Fruit fly (Drosophila melanogaster) whole organism, embryonic: ENCODE data around the gene PNKP.

Experiments used
- ATbp ChIP-seq: fragments of 200-800 bp; sonication (Bioruptor generic); optimal IDR thresholded peaks from 2 replicates; lab custom pipeline; 2017; ENCODE audit warnings: missing biosample characterization, mild to moderate bottlenecking, missing genetic modification characterization, missing genetic modification reagents
- Blimp-1 ChIP-seq: fragments of 200-800 bp; sonication (Bioruptor generic); optimal IDR thresholded peaks from 3 replicates; lab custom pipeline; 2018; ENCODE audit warnings: missing biosample characterization, missing genetic modification characterization, mild to moderate bottlenecking, moderate library complexity, missing genetic modification reagents
- CG10654 ChIP-seq: fragments of 200-800 bp; sonication (Bioruptor generic); optimal IDR thresholded peaks from 2 replicates; lab custom pipeline; 2016; ENCODE audit warnings: missing biosample characterization, missing genetic modification characterization
- CG11723 ChIP-seq: fragments of 200-800 bp; sonication (Bioruptor generic); optimal IDR thresholded peaks from 2 replicates; lab custom pipeline; 2017; ENCODE audit warnings: missing biosample characterization, mild to moderate bottlenecking, missing genetic modification characterization
- CG12104 ChIP-seq: fragments of 200-800 bp; sonication (Bioruptor generic); optimal IDR thresholded peaks from 3 replicates; lab custom pipeline; 2016; ENCODE audit warnings: missing biosample characterization, missing genetic modification characterization
- CG15696 ChIP-seq: fragments of 200-800 bp; sonication (Bioruptor generic); optimal IDR thresholded peaks from 2 replicates; lab custom pipeline; 2019; ENCODE audit warnings: missing biosample characterization, mild to moderate bottlenecking, missing genetic modification characterization, moderate library complexity
- CG1602 ChIP-seq: fragments of 200-800 bp; sonication (Bioruptor generic); optimal IDR thresholded peaks from 3 replicates; lab custom pipeline; 2016; ENCODE audit warnings: missing biosample characterization, missing genetic modification characterization
- CG33213 ChIP-seq: fragments of 200-800 bp; sonication (Bioruptor generic); optimal IDR thresholded peaks from 3 replicates; lab custom pipeline; 2016; ENCODE audit warnings: missing biosample characterization, missing genetic modification characterization
- CG6791 ChIP-seq: fragments of 200-800 bp; sonication (Bioruptor generic); IDR thresholded peaks from 3 replicates; pipeline ENCODE4 v1.3.6; 2022; ENCODE audit warnings: missing biosample characterization, missing genetic modification characterization; ENCODE audit not compliant: partially characterized antibody
- CG7372 ChIP-seq: fragments of 200-800 bp; sonication (Bioruptor generic); IDR thresholded peaks from 2 replicates; pipeline ENCODE4 v1.3.6; 2022; ENCODE audit warnings: missing biosample characterization, missing genetic modification characterization
- CG7928 ChIP-seq: fragments of 200-800 bp; sonication (Bioruptor generic); optimal IDR thresholded peaks from 2 replicates; lab custom pipeline; 2017; ENCODE audit warnings: missing biosample characterization, mild to moderate bottlenecking, missing genetic modification characterization
- CG7963 ChIP-seq: fragments of 200-800 bp; sonication (Bioruptor generic); IDR thresholded peaks from 3 replicates; pipeline ENCODE4 v1.3.6; 2022; ENCODE audit warnings: missing biosample characterization, missing genetic modification characterization; ENCODE audit not compliant: partially characterized antibody
- CG7987 ChIP-seq: fragments of 200-800 bp; sonication (Bioruptor generic); optimal IDR thresholded peaks from 2 replicates; lab custom pipeline; 2018; ENCODE audit warnings: missing biosample characterization, mild to moderate bottlenecking, missing genetic modification characterization, moderate library complexity
- CG8290 ChIP-seq, 3 experiments: fragments of 200-800 bp; sonication (Bioruptor generic); optimal IDR thresholded peaks; 2 replicates each; lab custom pipeline; 2016 to 2019; ENCODE audit warnings: missing biosample characterization in 3 of 3, missing genetic modification characterization in 3 of 3, mild to moderate bottlenecking in 2 of 3, moderate library complexity in 1 of 3
- CG9727 ChIP-seq: fragments of 200-800 bp; sonication (Bioruptor generic); optimal IDR thresholded peaks from 3 replicates; lab custom pipeline; 2017; ENCODE audit warnings: missing biosample characterization, mild to moderate bottlenecking, missing genetic modification characterization
- Ets65A ChIP-seq: fragments of 200-800 bp; sonication (Bioruptor generic); peaks from one replicate; lab custom pipeline; 2016; ENCODE audit warnings: missing biosample characterization, missing genetic modification characterization
- Fer3 ChIP-seq: fragments of 200-800 bp; sonication (Bioruptor generic); optimal IDR thresholded peaks from 2 replicates; lab custom pipeline; 2018; ENCODE audit warnings: missing biosample characterization, mild to moderate bottlenecking, missing genetic modification characterization, moderate library complexity
- HmgD ChIP-seq: fragments of 200-800 bp; sonication (Bioruptor generic); optimal IDR thresholded peaks from 3 replicates; lab custom pipeline; 2016; ENCODE audit warnings: missing biosample characterization, missing genetic modification characterization
- Lim3 ChIP-seq: fragments of 200-800 bp; sonication (Bioruptor generic); IDR thresholded peaks from 2 replicates; pipeline ENCODE4 v1.3.6; 2022; ENCODE audit warnings: missing biosample characterization, missing genetic modification characterization
- NK7.1 ChIP-seq: fragments of 200-800 bp; sonication (Bioruptor generic); optimal IDR thresholded peaks from 3 replicates; lab custom pipeline; 2016; ENCODE audit warnings: missing biosample characterization, missing genetic modification characterization
- Taf1 ChIP-seq: fragments of 200-800 bp; sonication (Bioruptor generic); IDR thresholded peaks from 2 replicates; pipeline ENCODE4 v1.3.6; 2022; ENCODE audit warnings: missing biosample characterization, missing genetic modification characterization
- ac ChIP-seq: fragments of 200-800 bp; sonication (Bioruptor generic); optimal IDR thresholded peaks from 3 replicates; lab custom pipeline; 2017; ENCODE audit warnings: missing biosample characterization, mild to moderate bottlenecking, missing genetic modification characterization
- fd102C ChIP-seq: fragments of 200-800 bp; sonication (Bioruptor generic); optimal IDR thresholded peaks from 2 replicates; lab custom pipeline; 2018; ENCODE audit warnings: missing biosample characterization, mild to moderate bottlenecking, missing genetic modification characterization, moderate library complexity
- gcm2 ChIP-seq: fragments of 200-800 bp; sonication (Bioruptor generic); optimal IDR thresholded peaks from 2 replicates; lab custom pipeline; 2016; ENCODE audit warnings: missing biosample characterization, missing genetic modification characterization
- her ChIP-seq: fragments of 200-800 bp; sonication (Bioruptor generic); optimal IDR thresholded peaks from 2 replicates; lab custom pipeline; 2016; ENCODE audit warnings: missing biosample characterization, missing genetic modification characterization
- kni ChIP-seq: fragments of 200-800 bp; sonication (Bioruptor generic); optimal IDR thresholded peaks from 3 replicates; lab custom pipeline; 2017; ENCODE audit warnings: mild to moderate bottlenecking, missing biosample characterization, missing genetic modification reagents, missing genetic modification characterization
- mam ChIP-seq: fragments of 200-800 bp; sonication (Bioruptor generic); optimal IDR thresholded peaks from 3 replicates; lab custom pipeline; 2016; ENCODE audit warnings: missing biosample characterization, missing genetic modification characterization
- nom ChIP-seq: fragments of 200-800 bp; sonication (Bioruptor generic); optimal IDR thresholded peaks from 2 replicates; lab custom pipeline; 2017; ENCODE audit warnings: missing biosample characterization, missing genetic modification characterization, mild to moderate bottlenecking, moderate library complexity, missing genetic modification reagents
- otp ChIP-seq: fragments of 200-800 bp; sonication (Bioruptor generic); IDR thresholded peaks from 3 replicates; pipeline ENCODE4, ENCODE4 v1.3.6; 2022; ENCODE audit warnings: missing biosample characterization, missing genetic modification characterization
- pnt ChIP-seq: fragments of 200-800 bp; sonication (Bioruptor generic); optimal IDR thresholded peaks from 3 replicates; lab custom pipeline; 2016; ENCODE audit warnings: missing biosample characterization, missing genetic modification characterization
- pros ChIP-seq: fragments of 200-800 bp; sonication (Bioruptor generic); optimal IDR thresholded peaks from 3 replicates; lab custom pipeline; 2019; ENCODE audit warnings: missing biosample characterization, mild to moderate bottlenecking, missing genetic modification characterization, moderate library complexity
- sens ChIP-seq: fragments of 200-800 bp; sonication (Bioruptor generic); peaks from one replicate; lab custom pipeline; 2016; ENCODE audit warnings: missing biosample characterization, missing genetic modification characterization
- tll ChIP-seq, 2 experiments: fragments of 200-800 bp in 1 of 2; fragments of >200 bp in 1 of 2; sonication (Bioruptor generic) in 1 of 2; optimal IDR thresholded peaks; 2 replicates each; lab custom pipeline; 2017 to 2019; ENCODE audit warnings: missing biosample characterization in 2 of 2, missing genetic modification characterization in 2 of 2, mild to moderate bottlenecking in 1 of 2, moderate library complexity in 1 of 2
- toy ChIP-seq: fragments of 200-800 bp; sonication (Bioruptor generic); IDR thresholded peaks from 2 replicates; pipeline ENCODE4 v1.3.6; 2022; ENCODE audit warnings: missing biosample characterization, missing genetic modification characterization
- ttk ChIP-seq: fragments of 200-800 bp; sonication (Bioruptor generic); IDR thresholded peaks from 2 replicates; pipeline ENCODE4 v2.1.2; 2022; ENCODE audit warnings: missing biosample characterization, missing genetic modification characterization
- vfl ChIP-seq: fragments of 200-800 bp; sonication (Bioruptor generic); optimal IDR thresholded peaks from 2 replicates; lab custom pipeline; 2016; ENCODE audit warnings: missing biosample characterization, missing genetic modification characterization
- wek ChIP-seq: fragments of 200-800 bp; sonication (Bioruptor generic); optimal IDR thresholded peaks from 3 replicates; lab custom pipeline; 2018; ENCODE audit warnings: missing biosample characterization, mild to moderate bottlenecking, missing genetic modification characterization, moderate library complexity
- zen ChIP-seq: fragments of 200-800 bp; sonication (Bioruptor generic); optimal IDR thresholded peaks from 3 replicates; lab custom pipeline; 2018; ENCODE audit warnings: missing biosample characterization, mild to moderate bottlenecking, missing genetic modification characterization, moderate library complexity

The PNKP gene

dm6 chr3R:8329628-8330027, 13.7 kb downstream of the PNKP start:
- TF ChIP-seq wek (GFP tag; lab: Kevin White, UChicago): no peak
- no peak for TF ChIP-seq CG1602
- no peak for TF ChIP-seq Lim3
- no peak for TF ChIP-seq CG33213 (GFP tag; lab: Kevin White, UChicago)
- TF ChIP-seq pnt (GFP tag; lab: Kevin White, UChicago): no peak
- no peak for TF ChIP-seq CG11723 (GFP tag; lab: Kevin White, UChicago)
- TF ChIP-seq her (GFP tag; lab: Kevin White, UChicago): no peak

DNA sequence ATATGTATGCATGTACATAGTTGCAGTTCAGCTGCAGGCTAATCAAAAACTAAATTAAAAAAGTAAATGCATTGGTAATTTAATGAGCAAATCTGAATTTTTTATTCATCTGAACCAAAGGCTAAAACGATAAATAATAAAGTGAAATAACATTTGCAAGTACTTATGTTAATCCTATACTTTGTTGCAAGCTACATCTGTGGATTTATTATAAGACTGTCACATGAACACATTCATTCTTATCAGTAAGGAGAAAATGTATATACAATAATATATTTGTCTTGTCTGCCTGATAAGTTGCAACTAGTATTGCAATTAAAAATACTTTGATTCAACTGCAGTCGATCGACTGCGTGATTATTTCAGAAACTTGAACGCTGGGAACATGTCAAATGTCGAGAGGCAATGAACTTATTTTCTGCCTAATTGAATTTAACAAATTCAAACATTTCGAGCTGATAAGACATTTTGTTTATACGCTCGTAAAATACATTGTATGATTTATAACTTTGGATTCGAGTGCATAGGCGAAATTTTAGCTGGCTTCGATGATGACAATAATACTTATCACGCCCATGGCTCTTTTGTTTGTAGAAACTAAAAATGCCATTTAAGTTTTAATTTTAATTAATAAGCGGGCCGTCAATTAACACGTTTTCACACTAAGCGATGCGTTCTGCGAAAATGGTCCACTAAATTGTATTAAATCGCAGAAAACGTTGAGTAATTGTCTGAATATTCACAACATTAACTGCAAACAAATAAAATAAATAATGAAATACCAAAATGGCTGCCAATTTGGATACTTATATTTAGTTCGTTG, 15.1 kb downstream of the PNKP start:
- TF ChIP-seq CG8290 (GFP tag; optimal IDR thresholded peaks at IDR 0.05; lab: Kevin White, UChicago) (no peak), CG8290 (tag; optimal IDR thresholded peaks at IDR 0.05; lab: Kevin White, UChicago) (no peak), sens (peak; percentile 19), ATbp (GFP tag; lab: Kevin White, UChicago) (no peak), Ets65A (GFP tag; lab: Kevin White, UChicago) (peak; percentile 80)

- TF ChIP-seq Taf1 (GFP tag; lab: Robert Waterston, UW) (no peak), CG9727 (GFP tag; lab: Kevin White, UChicago) (peak; percentile 20), vfl (GFP tag; lab: Kevin White, UChicago) (no peak), tll (GFP tag; optimal IDR thresholded peaks at IDR 0.05; lab: Kevin White, UChicago) (peak in 1 of 2 experiments; percentile 85), Blimp-1 (GFP tag; lab: Kevin White, UChicago) (no peak), kni (GFP tag; lab: Kevin White, UChicago) (peak; percentile 23), zen (tag; lab: Kevin White, UChicago) (peak; percentile 6), CG7928 (no peak), mam (GFP tag; lab: Kevin White, UChicago) (no peak), CG7372 (GFP tag; lab: Robert Waterston, UW) (no peak), ac (peak; percentile 36), CG12104 (GFP tag; lab: Kevin White, UChicago) (no peak), HmgD (no peak), Fer3 (tag; lab: Kevin White, UChicago) (no peak), CG15696 (peak; percentile 39), NK7.1 (no peak), nom (GFP tag; lab: Kevin White, UChicago) (no peak), CG7987 (GFP tag; lab: Kevin White, UChicago) (no peak), fd102C (peak; percentile 57)
Observed at dm6 chr3R:8326884-8327283, 16.4 kb downstream of the PNKP start.

- no peak for TF ChIP-seq ttk (GFP tag; lab: Robert Waterston, UW)
- no peak for TF ChIP-seq CG7963
- TF ChIP-seq otp (GFP tag; lab: Robert Waterston, UW): no peak
- no peak for TF ChIP-seq toy (GFP tag; lab: Robert Waterston, UW)
- TF ChIP-seq gcm2: no peak
- TF ChIP-seq pros: no peak
- no peak for TF ChIP-seq CG10654 (GFP tag; lab: Kevin White, UChicago)
- TF ChIP-seq CG6791 (GFP tag; lab: Robert Waterston, UW): no peak
- TF ChIP-seq, all 482 proteins: peak for 0
Observed at dm6 chr3R:8324016-8324415, 19.3 kb downstream of the PNKP start, which contains the start of gene CG7443. CG7443 (plus strand) TSS chr3R:8324316.
